Worm (Caenorhabditis elegans) whole organism, L4 larva: ENCODE data around the gene rabn-5.

Source experiments
- D1046.2 ChIP-seq: fragments of 200-800 bp; sonication (Bioruptor generic); IDR thresholded peaks from 2 replicates; pipeline ENCODE4 v1.3.6; 2022; ENCODE audit warnings: missing genetic modification characterization, missing compliant biosample characterization
- F10B5.3 ChIP-seq: sonication (generic microtip); optimal IDR thresholded peaks from 2 replicates; lab custom pipeline; 2016; ENCODE audit warnings: mild to moderate bottlenecking, missing genetic modification characterization, missing compliant biosample characterization
- F44E2.7 ChIP-seq: fragments of 200-800 bp; sonication (Bioruptor generic); IDR thresholded peaks from 2 replicates; pipeline ENCODE4 v2.1.2; 2022; ENCODE audit warnings: missing genetic modification characterization, missing compliant biosample characterization
- R02D3.7 ChIP-seq: fragments of 150-350 bp; sonication (generic microtip); optimal IDR thresholded peaks from 3 replicates; lab custom pipeline; 2014; ENCODE audit warnings: missing biosample characterization, missing genetic modification characterization
- T26A8.4 ChIP-seq: fragments of 200-800 bp; sonication (Bioruptor generic); IDR thresholded peaks from 2 replicates; pipeline ENCODE4 v1.3.6; 2022; ENCODE audit warnings: missing genetic modification characterization, missing compliant biosample characterization
- Y105C5A.15 ChIP-seq: fragments of 200-800 bp; sonication (Bioruptor generic); IDR thresholded peaks from 2 replicates; pipeline ENCODE4 v1.3.6; 2022; ENCODE audit warnings: missing genetic modification characterization, missing compliant biosample characterization
- Y48G9A.11 ChIP-seq: fragments of 200-800 bp; sonication (Bioruptor generic); IDR thresholded peaks from 2 replicates; pipeline ENCODE4 v1.3.6; 2022; ENCODE audit warnings: missing genetic modification reagents, missing genetic modification characterization, missing compliant biosample characterization
- Y5F2A.4 ChIP-seq: fragments of 200-800 bp; sonication (Bioruptor generic); optimal IDR thresholded peaks from 2 replicates; lab custom pipeline; 2018; ENCODE audit warnings: mild to moderate bottlenecking, missing genetic modification characterization, missing compliant biosample characterization
- ZK337.2 ChIP-seq: fragments of 200-800 bp; sonication (Bioruptor generic); IDR thresholded peaks from 2 replicates; pipeline ENCODE4 v1.3.6; 2022; ENCODE audit warnings: missing genetic modification reagents, missing genetic modification characterization, missing compliant biosample characterization
- arid-1 ChIP-seq: fragments of 200-800 bp; sonication (Bioruptor generic); conservative IDR thresholded peaks from 2 replicates; pipeline ENCODE4 v1.3.6; 2022; ENCODE audit warnings: missing genetic modification reagents, missing genetic modification characterization, missing compliant biosample characterization
- ceh-20 ChIP-seq: fragments of 200-800 bp; sonication (Bioruptor generic); IDR thresholded peaks from 2 replicates; pipeline ENCODE4 v1.3.6; 2022; ENCODE audit warnings: missing genetic modification reagents, missing genetic modification characterization, missing compliant biosample characterization
- ceh-28 ChIP-seq: fragments of 150-350 bp; optimal IDR thresholded peaks from 2 replicates; lab custom pipeline; 2014; ENCODE audit warnings: missing biosample characterization, missing genetic modification reagents, missing genetic modification characterization
- ceh-44 ChIP-seq: fragments of 200-800 bp; sonication (Bioruptor generic); IDR thresholded peaks from 2 replicates; pipeline ENCODE4 v1.3.6; 2022; ENCODE audit warnings: missing genetic modification reagents, missing genetic modification characterization, missing compliant biosample characterization
- ceh-62 ChIP-seq: sonication (generic microtip); optimal IDR thresholded peaks from 2 replicates; lab custom pipeline; 2017; ENCODE audit warnings: missing biosample characterization, missing genetic modification characterization
- ces-1 ChIP-seq: fragments of 150-350 bp; sonication (generic microtip); optimal IDR thresholded peaks from 4 replicates; lab custom pipeline; 2014; ENCODE audit warnings: missing biosample characterization, missing genetic modification reagents, missing genetic modification characterization
- cey-2 ChIP-seq: sonication (generic microtip); optimal IDR thresholded peaks from 3 replicates; lab custom pipeline; 2017; ENCODE audit warnings: missing genetic modification characterization, mild to moderate bottlenecking, missing compliant biosample characterization, antibody characterized with exemption, borderline replicate concordance; ENCODE audit not compliant: insufficient read depth
- ctbp-1 ChIP-seq: fragments of 200-800 bp; sonication (Bioruptor generic); IDR thresholded peaks from 2 replicates; pipeline ENCODE4 v1.3.6; 2022; ENCODE audit warnings: missing genetic modification reagents, missing genetic modification characterization, missing compliant biosample characterization
- daf-12 ChIP-seq: fragments of 150-350 bp; optimal IDR thresholded peaks from 2 replicates; lab custom pipeline; 2014; ENCODE audit warnings: missing biosample characterization, missing genetic modification reagents, missing genetic modification characterization
- daf-16 ChIP-seq, 3 experiments: sonication (generic microtip); optimal IDR thresholded peaks; 2 replicates each; lab custom pipeline; 2016 to 2017; ENCODE audit warnings: missing genetic modification characterization in 3 of 3, missing genetic modification reagents in 3 of 3, mild to moderate bottlenecking in 2 of 3, missing compliant biosample characterization in 2 of 3, missing biosample characterization in 1 of 3, moderate library complexity in 1 of 3
- daf-19 ChIP-seq: fragments of 200-800 bp; sonication (Bioruptor generic); conservative IDR thresholded peaks from 2 replicates; pipeline ENCODE4 v1.3.6; 2022; ENCODE audit warnings: missing genetic modification characterization, missing compliant biosample characterization
- daf-8 ChIP-seq: fragments of 200-800 bp; sonication (Bioruptor generic); IDR thresholded peaks from 2 replicates; pipeline ENCODE4 v1.3.6; 2022; ENCODE audit warnings: missing genetic modification characterization, missing compliant biosample characterization
- dmd-6 ChIP-seq: fragments of 200-800 bp; sonication (Bioruptor generic); IDR thresholded peaks from 2 replicates; pipeline ENCODE4 v1.3.6; 2022; ENCODE audit warnings: missing genetic modification reagents, missing genetic modification characterization, missing compliant biosample characterization
- dmd-8 ChIP-seq: fragments of 200-800 bp; sonication (Bioruptor generic); IDR thresholded peaks from 2 replicates; pipeline ENCODE4 v1.3.6; 2022; ENCODE audit warnings: missing genetic modification characterization, missing compliant biosample characterization
- duxl-1 ChIP-seq: sonication (generic microtip); optimal IDR thresholded peaks from 2 replicates; lab custom pipeline; 2016; ENCODE audit warnings: mild to moderate bottlenecking, missing genetic modification characterization, moderate library complexity, missing compliant biosample characterization; ENCODE audit not compliant: poor library complexity
- fkh-10 ChIP-seq: fragments of 150-350 bp; optimal IDR thresholded peaks from 2 replicates; lab custom pipeline; 2014; ENCODE audit warnings: missing biosample characterization, missing genetic modification reagents, missing genetic modification characterization
- hlh-11 ChIP-seq: fragments of 200-800 bp; sonication (Bioruptor generic); optimal IDR thresholded peaks from 2 replicates; lab custom pipeline; 2018; ENCODE audit warnings: mild to moderate bottlenecking, missing genetic modification characterization, missing compliant biosample characterization
- hlh-30 ChIP-seq: sonication (generic microtip); optimal IDR thresholded peaks from 2 replicates; lab custom pipeline; 2017; ENCODE audit warnings: antibody characterized with exemption, mild to moderate bottlenecking, missing genetic modification characterization, missing compliant biosample characterization; ENCODE audit not compliant: insufficient read depth
- hmg-1.1 ChIP-seq: fragments of 200-800 bp; sonication (Bioruptor generic); IDR thresholded peaks from 2 replicates; pipeline ENCODE4 v1.3.6; 2022; ENCODE audit warnings: missing genetic modification reagents, missing genetic modification characterization, missing compliant biosample characterization
- lim-7 ChIP-seq: fragments of 200-800 bp; sonication (Bioruptor generic); IDR thresholded peaks from 2 replicates; pipeline ENCODE4 v1.3.6; 2022; ENCODE audit warnings: missing genetic modification characterization, missing compliant biosample characterization
- lin-1 ChIP-seq: fragments of 200-800 bp; sonication (Bioruptor generic); IDR thresholded peaks from 2 replicates; pipeline ENCODE4 v1.3.6; 2022; ENCODE audit warnings: missing genetic modification reagents, missing genetic modification characterization, missing compliant biosample characterization
- lin-13 ChIP-seq: fragments of 150-350 bp; optimal IDR thresholded peaks from 2 replicates; lab custom pipeline; 2014; ENCODE audit warnings: missing biosample characterization, missing genetic modification reagents, missing genetic modification characterization
- lin-15B ChIP-seq: fragments of 150-350 bp; sonication (generic microtip); optimal IDR thresholded peaks from 3 replicates; lab custom pipeline; 2014; ENCODE audit warnings: missing biosample characterization, missing genetic modification characterization
- lin-38 ChIP-seq: fragments of 200-800 bp; sonication (Bioruptor generic); IDR thresholded peaks from 2 replicates; pipeline ENCODE4 v1.3.6; 2022; ENCODE audit warnings: missing genetic modification reagents, missing genetic modification characterization, missing compliant biosample characterization
- lsy-2 ChIP-seq, 2 experiments: fragments of 150-350 bp in 1 of 2; sonication (generic microtip) in 1 of 2; optimal IDR thresholded peaks; 2 replicates each; lab custom pipeline; 2014 to 2017; ENCODE audit warnings: missing biosample characterization in 2 of 2, missing genetic modification characterization in 2 of 2
- madf-9 ChIP-seq: fragments of 200-800 bp; sonication (Bioruptor generic); conservative IDR thresholded peaks from 2 replicates; pipeline ENCODE4 v1.3.6; 2022; ENCODE audit warnings: missing genetic modification reagents, missing genetic modification characterization, missing compliant biosample characterization
- mdt-29 ChIP-seq: fragments of 200-800 bp; sonication (Bioruptor generic); IDR thresholded peaks from 2 replicates; pipeline ENCODE4 v1.3.6; 2022; ENCODE audit warnings: missing genetic modification reagents, missing genetic modification characterization, missing compliant biosample characterization
- mes-2 ChIP-seq: sonication (generic microtip); optimal IDR thresholded peaks from 2 replicates; lab custom pipeline; 2016; ENCODE audit warnings: missing genotype, mild to moderate bottlenecking, missing genetic modification characterization, missing compliant biosample characterization; ENCODE audit not compliant: poor library complexity, severe bottlenecking
- nhr-28 ChIP-seq: fragments of 150-350 bp; optimal IDR thresholded peaks from 2 replicates; lab custom pipeline; 2014; ENCODE audit warnings: missing biosample characterization, missing genetic modification characterization
- nhr-48 ChIP-seq: sonication (generic microtip); optimal IDR thresholded peaks from 2 replicates; lab custom pipeline; 2016; ENCODE audit warnings: mild to moderate bottlenecking, missing genetic modification characterization, missing compliant biosample characterization
- nhr-6 ChIP-seq: fragments of 150-350 bp; optimal IDR thresholded peaks from 2 replicates; lab custom pipeline; 2014; ENCODE audit warnings: missing biosample characterization, missing genetic modification characterization
- nhr-76 ChIP-seq: fragments of 150-350 bp; optimal IDR thresholded peaks from 2 replicates; lab custom pipeline; 2014; ENCODE audit warnings: missing biosample characterization, missing genetic modification characterization
- pha-4 ChIP-seq, 2 experiments: fragments of 150-350 bp in 1 of 2; fragments of 200-800 bp in 1 of 2; sonication (Bioruptor generic) in 1 of 2; IDR thresholded peaks in 1 of 2; optimal IDR thresholded peaks in 1 of 2; 2 replicates each; pipeline versions ENCODE4 v1.3.6 to Lab custom; 2014 to 2022; ENCODE audit warnings: missing genetic modification characterization in 2 of 2, missing genetic modification reagents in 2 of 2, missing biosample characterization in 1 of 2, missing compliant biosample characterization in 1 of 2
- pqm-1 ChIP-seq: sonication (generic microtip); optimal IDR thresholded peaks from 2 replicates; lab custom pipeline; 2017; ENCODE audit warnings: missing biosample characterization, missing genetic modification characterization
- saeg-2 ChIP-seq: fragments of 200-800 bp; sonication (Bioruptor generic); IDR thresholded peaks from 2 replicates; pipeline ENCODE4 v1.3.6; 2022; ENCODE audit warnings: missing genetic modification reagents, missing genetic modification characterization, missing compliant biosample characterization
- sdz-12 ChIP-seq: fragments of 200-800 bp; sonication (Bioruptor generic); optimal IDR thresholded peaks from 2 replicates; lab custom pipeline; 2018; ENCODE audit warnings: mild to moderate bottlenecking, missing genetic modification characterization, missing compliant biosample characterization
- skn-1 ChIP-seq: fragments of 150-350 bp; optimal IDR thresholded peaks from 2 replicates; lab custom pipeline; 2014; ENCODE audit warnings: missing biosample characterization, missing genetic modification characterization
- tra-1 ChIP-seq: fragments of 200-800 bp; sonication (Bioruptor generic); IDR thresholded peaks from 2 replicates; pipeline ENCODE4 v1.3.6; 2022; ENCODE audit warnings: missing genetic modification reagents, missing genetic modification characterization, missing compliant biosample characterization
- zip-11 ChIP-seq: fragments of 200-800 bp; sonication (Bioruptor generic); IDR thresholded peaks from 2 replicates; pipeline ENCODE4 v1.3.6; 2022; ENCODE audit warnings: missing genetic modification characterization, missing compliant biosample characterization

Gene rabn-5

DNA sequence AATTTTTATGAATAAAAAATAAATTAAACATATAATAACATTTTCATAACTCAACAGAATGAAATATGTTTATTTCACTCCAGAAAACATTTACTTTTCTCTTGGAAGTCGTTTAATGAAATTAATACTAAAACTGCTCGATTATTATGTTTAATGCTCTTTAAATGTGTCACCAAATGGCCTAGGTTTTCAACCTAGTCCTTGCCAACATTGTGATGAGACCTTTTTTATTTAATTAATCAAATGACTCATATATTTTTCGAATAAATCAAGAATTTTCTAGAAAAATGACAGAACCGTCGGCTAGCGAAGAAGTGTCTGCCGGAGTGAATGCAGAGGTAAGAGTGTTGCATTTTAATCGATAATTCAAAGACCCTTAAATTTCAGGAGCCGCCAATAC, at the start of gene rabn-5:
Gene rabn-5 (plus strand): TSS at position 284 of the 400 bp plus-strand sequence.
- TF ChIP-seq mes-2 (tag; lab: Kevin White, UChicago) (peak; percentile 64), tra-1 (no peak), hlh-30 (tag; lab: Kevin White, UChicago) (peak; percentile 40)

ce11 chrIII:5814799-5815198, 49.6 kb upstream of the rabn-5 start, which contains the start of gene R12B2.7:
Gene R12B2.7, plus strand, starts transcription at chrIII:5815045.
- TF ChIP-seq R02D3.7 (tag; lab: Kevin White, UChicago) (no peak), daf-12 (no peak), dmd-8 (GFP tag; lab: Robert Waterston, UW) (no peak), nhr-76 (tag; lab: Kevin White, UChicago) (no peak), Y105C5A.15 (GFP tag; lab: Robert Waterston, UW) (no peak), pha-4 (GFP tag; IDR thresholded peaks at IDR 0.05; lab: Robert Waterston, UW) (no peak), pha-4 (tag; optimal IDR thresholded peaks at IDR 0.05; lab: Kevin White, UChicago) (no peak), lin-38 (GFP tag; lab: Robert Waterston, UW) (no peak), arid-1 (GFP tag; lab: Robert Waterston, UW) (no peak), saeg-2 (GFP tag; lab: Robert Waterston, UW) (no peak), dmd-6 (GFP tag; lab: Robert Waterston, UW) (peak; percentile 21; the same call in 1 of the 2 replicates), zip-11 (GFP tag; lab: Robert Waterston, UW) (no peak), ceh-20 (GFP tag; lab: Robert Waterston, UW) (peak; percentile 56; the same call in 1 of the 2 replicates), ceh-62 (no peak), daf-19 (GFP tag; lab: Robert Waterston, UW) (no peak), nhr-28 (peak; percentile 45), hlh-30 (tag; lab: Kevin White, UChicago) (no peak), daf-8 (GFP tag; lab: Robert Waterston, UW) (no peak), madf-9 (no peak), sdz-12 (GFP tag; lab: Kevin White, UChicago) (no peak), hlh-11 (tag; lab: Kevin White, UChicago) (peak; percentile 76), lim-7 (GFP tag; lab: Robert Waterston, UW) (no peak), mdt-29 (no peak), ces-1 (GFP tag; lab: Kevin White, UChicago) (no peak), daf-16 (GFP tag; optimal IDR thresholded peaks at IDR 0.05; lab: Kevin White, UChicago) (no peak), daf-16 (tag; optimal IDR thresholded peaks at IDR 0.05; lab: Kevin White, UChicago) (peak; percentile 18), D1046.2 (no peak), Y48G9A.11 (GFP tag; lab: Robert Waterston, UW) (no peak), lin-1 (GFP tag; lab: Robert Waterston, UW) (no peak), nhr-48 (no peak), lsy-2 (tag; optimal IDR thresholded peaks at IDR 0.05; lab: Kevin White, UChicago) (no peak), ceh-28 (tag; lab: Kevin White, UChicago) (no peak), lin-15B (tag; lab: Kevin White, UChicago) (no peak), Y5F2A.4 (GFP tag; lab: Kevin White, UChicago) (no peak), cey-2 (tag; lab: Kevin White, UChicago) (no peak), F10B5.3 (tag; lab: Kevin White, UChicago) (no peak), ZK337.2 (no peak), fkh-10 (GFP tag; lab: Kevin White, UChicago) (no peak), mes-2 (tag; lab: Kevin White, UChicago) (peak; percentile 43), duxl-1 (tag; lab: Kevin White, UChicago) (no peak), lin-13 (GFP tag; lab: Kevin White, UChicago) (no peak), F44E2.7 (GFP tag; lab: Robert Waterston, UW) (no peak), ctbp-1 (GFP tag; lab: Robert Waterston, UW) (no peak), pqm-1 (tag; lab: Kevin White, UChicago) (no peak), nhr-6 (tag; lab: Kevin White, UChicago) (no peak), skn-1 (tag; lab: Kevin White, UChicago) (no peak), hmg-1.1 (GFP tag; lab: Robert Waterston, UW) (no peak), ceh-44 (GFP tag; lab: Robert Waterston, UW) (no peak), T26A8.4 (0 out of 2 replicates have a peak, but pooled peaks have one; percentile 17)
